Worm (Caenorhabditis elegans): ENCODE results near the gene Y64G10A.10.

DNA sequence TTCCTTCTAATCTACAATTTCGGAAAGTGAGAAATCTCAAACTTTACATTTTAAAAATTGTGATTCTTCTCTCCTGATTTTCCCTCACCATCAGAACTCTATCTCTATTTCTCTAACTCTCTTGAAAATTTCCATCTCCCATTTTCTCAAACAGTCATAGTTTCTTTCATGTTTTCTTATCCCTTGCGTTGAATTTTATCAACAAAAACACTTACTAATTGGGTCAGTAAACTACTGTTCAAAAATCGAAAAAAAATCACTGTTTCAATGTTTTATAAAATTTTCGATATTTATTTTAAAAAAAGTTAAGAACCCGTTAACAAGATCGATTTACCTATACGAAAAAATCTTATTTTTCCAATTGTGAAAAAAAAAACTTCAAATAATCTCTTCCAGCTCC, 18.0 kb upstream of the Y64G10A.10 start:
- TF ChIP-seq alr-1 (tag; optimal IDR thresholded peaks at IDR 0.05; ENCODE audit: borderline replicate concordance) (no peak), nhr-76 (tag; optimal IDR thresholded peaks at IDR 0.05) (no peak), elt-3 (tag; optimal IDR thresholded peaks at IDR 0.05) (no peak), aly-2 (tag; optimal IDR thresholded peaks at IDR 0.05) (no peak), nhr-237 (tag; optimal IDR thresholded peaks at IDR 0.05) (no peak)

All from whole organism, L1 larva.